Worm (Caenorhabditis elegans) whole organism, L3 larva: ENCODE data around the gene piit-1.

ENCODE experiments used
- fos-1 ChIP-seq: fragments of 150-350 bp; optimal IDR thresholded peaks from 2 replicates; lab custom pipeline; 2014; ENCODE audit warnings: missing biosample characterization, missing genetic modification characterization
- nfya-1 ChIP-seq: sonication (generic microtip); optimal IDR thresholded peaks from 2 replicates; lab custom pipeline; 2017; ENCODE audit warnings: missing genetic modification characterization, mild to moderate bottlenecking, missing compliant biosample characterization, antibody characterized with exemption, moderate library complexity; ENCODE audit not compliant: insufficient read depth
- ztf-11 ChIP-seq: fragments of 150-350 bp; optimal IDR thresholded peaks from 2 replicates; lab custom pipeline; 2014; ENCODE audit warnings: missing biosample characterization, missing genetic modification characterization

- TF ChIP-seq fos-1 (tag; lab: Kevin White, UChicago) (no peak), nfya-1 (tag; lab: Kevin White, UChicago) (no peak), ztf-11 (tag; lab: Kevin White, UChicago) (no peak)
Observed at ce11 chrV:11580826-11581225, 29.1 kb downstream of the piit-1 start, which contains the start of gene srx-90.
